Worm (Caenorhabditis elegans) whole organism, young adult: ENCODE measurements around the gene F53B3.6.

Experiments
- B0261.1 ChIP-seq: sonication (generic microtip); optimal IDR thresholded peaks from 2 replicates; lab custom pipeline; 2016; ENCODE audit warnings: mild to moderate bottlenecking, missing genetic modification characterization, moderate library complexity, missing compliant biosample characterization
- F10E7.11 ChIP-seq: sonication (generic microtip); optimal IDR thresholded peaks from 2 replicates; lab custom pipeline; 2017; ENCODE audit warnings: mild to moderate bottlenecking, missing genetic modification characterization, moderate library complexity, missing compliant biosample characterization
- F22D6.2 ChIP-seq: sonication (generic microtip); optimal IDR thresholded peaks from 2 replicates; lab custom pipeline; 2016; ENCODE audit warnings: mild to moderate bottlenecking, missing genetic modification characterization, missing compliant biosample characterization
- F39B2.1 ChIP-seq: fragments of 200-800 bp; sonication (Bioruptor generic); IDR thresholded peaks from 2 replicates; pipeline ENCODE4 v1.3.6; 2022; ENCODE audit warnings: missing genetic modification reagents, missing genetic modification characterization, missing compliant biosample characterization
- F55B11.4 ChIP-seq: sonication (generic microtip); optimal IDR thresholded peaks from 2 replicates; lab custom pipeline; 2016; ENCODE audit warnings: missing compliant biosample characterization, missing genetic modification characterization, borderline replicate concordance; ENCODE audit not compliant: insufficient read depth
- F57A8.1 ChIP-seq: fragments of 200-800 bp; sonication (Bioruptor generic); optimal IDR thresholded peaks from 2 replicates; lab custom pipeline; 2018; ENCODE audit warnings: mild to moderate bottlenecking, missing genetic modification characterization, moderate library complexity, missing compliant biosample characterization
- K12H6.12 ChIP-seq: fragments of 200-800 bp; sonication (Bioruptor generic); optimal IDR thresholded peaks from 2 replicates; lab custom pipeline; 2018; ENCODE audit warnings: mild to moderate bottlenecking, missing genetic modification characterization, missing compliant biosample characterization
- ZK185.1 ChIP-seq: sonication (generic microtip); optimal IDR thresholded peaks from 2 replicates; lab custom pipeline; 2016; ENCODE audit warnings: mild to moderate bottlenecking, missing genetic modification characterization, missing compliant biosample characterization; ENCODE audit not compliant: poor library complexity, severe bottlenecking
- ama-1 ChIP-seq, 3 experiments: fragments of 150-350 bp in 1 of 3; sonication (generic microtip) in 2 of 3; optimal IDR thresholded peaks; 2 replicates each; lab custom pipeline; 2014 to 2018; ENCODE audit warnings: missing biosample characterization in 2 of 3, missing genetic modification characterization in 2 of 3, missing genetic modification reagents in 2 of 3
- aptf-3 ChIP-seq: fragments of 200-800 bp; sonication (Bioruptor generic); IDR thresholded peaks from 2 replicates; pipeline ENCODE4 v1.3.6; 2022; ENCODE audit warnings: missing genetic modification characterization, missing compliant biosample characterization
- ccch-3 ChIP-seq: fragments of 200-800 bp; sonication (Bioruptor generic); optimal IDR thresholded peaks from 2 replicates; lab custom pipeline; 2018; ENCODE audit warnings: mild to moderate bottlenecking, missing genetic modification characterization, missing compliant biosample characterization
- ceh-100 ChIP-seq: fragments of 200-800 bp; sonication (Bioruptor generic); IDR thresholded peaks from 2 replicates; pipeline ENCODE4 v1.3.6; 2022; ENCODE audit warnings: missing genetic modification reagents, missing genetic modification characterization, missing compliant biosample characterization
- dox-1 ChIP-seq: fragments of 200-800 bp; sonication (Bioruptor generic); IDR thresholded peaks from 2 replicates; pipeline ENCODE4 v1.3.6; 2022; ENCODE audit warnings: missing genetic modification reagents, missing genetic modification characterization, missing compliant biosample characterization
- dpl-1 ChIP-seq: fragments of 150-350 bp; optimal IDR thresholded peaks from 2 replicates; lab custom pipeline; 2014; ENCODE audit warnings: missing biosample characterization, missing genetic modification reagents, missing genetic modification characterization
- efl-1 ChIP-seq: fragments of 150-350 bp; optimal IDR thresholded peaks from 2 replicates; lab custom pipeline; 2014; ENCODE audit warnings: missing biosample characterization, missing genetic modification reagents, missing genetic modification characterization
- egl-18 ChIP-seq: fragments of 200-800 bp; sonication (Bioruptor generic); IDR thresholded peaks from 2 replicates; pipeline ENCODE4 v1.3.6; 2022; ENCODE audit warnings: missing genetic modification reagents, missing genetic modification characterization, missing compliant biosample characterization
- him-1 ChIP-seq: sonication (generic microtip); optimal IDR thresholded peaks from 2 replicates; lab custom pipeline; 2016; ENCODE audit warnings: missing genotype, missing genetic modification reagents, missing genetic modification characterization, missing compliant biosample characterization
- hlh-26 ChIP-seq: fragments of 200-800 bp; sonication (Bioruptor generic); conservative IDR thresholded peaks from 2 replicates; pipeline ENCODE4 v1.3.6; 2022; ENCODE audit warnings: missing genetic modification reagents, missing genetic modification characterization, missing compliant biosample characterization
- hmg-1.2 ChIP-seq: fragments of 200-800 bp; sonication (Bioruptor generic); IDR thresholded peaks from 2 replicates; pipeline ENCODE4 v1.3.6; 2022; ENCODE audit warnings: missing genetic modification reagents, missing genetic modification characterization, missing compliant biosample characterization
- hmg-20 ChIP-seq: fragments of 200-800 bp; sonication (Bioruptor generic); IDR thresholded peaks from 2 replicates; pipeline ENCODE4 v1.3.6; 2022; ENCODE audit warnings: missing genetic modification reagents, missing genetic modification characterization, missing compliant biosample characterization
- let-526 ChIP-seq: fragments of 200-800 bp; sonication (Bioruptor generic); IDR thresholded peaks from 2 replicates; pipeline ENCODE4 v1.3.6; 2022; ENCODE audit warnings: missing genetic modification reagents, missing genetic modification characterization, missing compliant biosample characterization
- let-607 ChIP-seq, 2 experiments: fragments of 200-800 bp in 1 of 2; sonication (Bioruptor generic) in 1 of 2; sonication (generic microtip) in 1 of 2; optimal IDR thresholded peaks; 2 replicates each; lab custom pipeline; 2016 to 2018; ENCODE audit warnings: mild to moderate bottlenecking in 2 of 2, missing compliant biosample characterization in 2 of 2, missing genetic modification characterization in 2 of 2, moderate library complexity in 2 of 2, missing genotype in 1 of 2
- lin-35 ChIP-seq, 3 experiments: fragments of 150-350 bp in 2 of 3; sonication (generic microtip) in 1 of 3; optimal IDR thresholded peaks; 2 replicates each; lab custom pipeline; 2014 to 2018; ENCODE audit warnings: missing biosample characterization in 3 of 3, missing genetic modification characterization in 3 of 3, missing genetic modification reagents in 3 of 3
- madf-3 ChIP-seq: fragments of 200-800 bp; sonication (Bioruptor generic); IDR thresholded peaks from 2 replicates; pipeline ENCODE4 v1.3.6; 2022; ENCODE audit warnings: missing genetic modification reagents, missing genetic modification characterization, missing compliant biosample characterization
- madf-6 ChIP-seq: fragments of 200-800 bp; sonication (Bioruptor generic); IDR thresholded peaks from 2 replicates; pipeline ENCODE4 v1.3.6; 2022; ENCODE audit warnings: missing genetic modification reagents, missing genetic modification characterization, missing compliant biosample characterization
- mxl-1 ChIP-seq: sonication (generic microtip); optimal IDR thresholded peaks from 2 replicates; lab custom pipeline; 2016; ENCODE audit warnings: missing genetic modification characterization, missing compliant biosample characterization
- nfya-2 ChIP-seq: fragments of 200-800 bp; sonication (Bioruptor generic); IDR thresholded peaks from 2 replicates; pipeline ENCODE4 v1.3.6; 2022; ENCODE audit warnings: missing genetic modification reagents, missing genetic modification characterization, missing compliant biosample characterization
- nfyb-1 ChIP-seq: fragments of 200-800 bp; sonication (Bioruptor generic); IDR thresholded peaks from 2 replicates; pipeline ENCODE4 v1.3.6; 2022; ENCODE audit warnings: missing genetic modification reagents, missing genetic modification characterization, missing compliant biosample characterization
- nhr-120 ChIP-seq: fragments of 200-800 bp; sonication (Bioruptor generic); IDR thresholded peaks from 2 replicates; pipeline ENCODE4 v1.3.6; 2022; ENCODE audit warnings: missing genetic modification characterization, missing compliant biosample characterization
- repo-1 ChIP-seq: sonication (generic microtip); optimal IDR thresholded peaks from 2 replicates; lab custom pipeline; 2017; ENCODE audit warnings: mild to moderate bottlenecking, missing genetic modification characterization, missing compliant biosample characterization
- sdz-38 ChIP-seq: sonication (generic microtip); optimal IDR thresholded peaks from 2 replicates; lab custom pipeline; 2016; ENCODE audit warnings: missing genotype, missing genetic modification characterization, missing compliant biosample characterization
- snpc-1.1 ChIP-seq: sonication (generic microtip); optimal IDR thresholded peaks from 2 replicates; lab custom pipeline; 2017; ENCODE audit warnings: missing genetic modification characterization, mild to moderate bottlenecking, missing compliant biosample characterization, antibody characterized with exemption, moderate library complexity, missing genotype, missing genetic modification reagents; ENCODE audit not compliant: insufficient read depth
- sptf-2 ChIP-seq: fragments of 200-800 bp; sonication (Bioruptor generic); optimal IDR thresholded peaks from 2 replicates; lab custom pipeline; 2018; ENCODE audit warnings: mild to moderate bottlenecking, missing genetic modification characterization, missing compliant biosample characterization
- tbp1 ChIP-seq: fragments of 200-800 bp; sonication (Bioruptor generic); optimal IDR thresholded peaks from 2 replicates; lab custom pipeline; 2018; ENCODE audit warnings: mild to moderate bottlenecking, missing genetic modification characterization, missing compliant biosample characterization

Gene F53B3.6

ce11 chrX:2852388-2852908 lies 11.6 kb upstream of the F53B3.6 start, which contains the start of gene kin-29 (continued):
- peak; percentile 85 for TF ChIP-seq dox-1 (GFP tag; lab: Robert Waterston, UW)

DNA sequence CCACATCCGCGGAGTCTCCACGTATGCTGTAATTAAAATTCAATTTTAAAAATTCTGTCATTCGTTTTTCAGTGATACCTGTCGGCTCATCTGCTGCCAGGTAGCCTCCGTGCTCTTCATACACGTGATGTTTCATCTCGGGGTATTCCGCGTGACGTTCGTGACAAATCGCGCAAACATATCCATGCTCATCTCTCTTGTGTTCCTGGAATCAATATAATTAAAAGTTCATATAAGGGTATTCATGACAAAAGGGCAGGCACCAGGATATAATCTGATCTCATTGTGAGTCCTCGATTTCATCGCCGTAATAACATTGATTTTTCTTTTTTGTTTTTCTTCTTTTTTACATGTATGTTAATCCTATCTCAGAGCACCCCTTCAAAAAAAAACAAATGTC lies 10.1 kb upstream of the F53B3.6 start:
- TF ChIP-seq nfya-2 (GFP tag; lab: Robert Waterston, UW) (no peak), hmg-1.2 (GFP tag; lab: Robert Waterston, UW) (no peak), lin-35 (GFP tag; optimal IDR thresholded peaks at IDR 0.05; lab: Kevin White, UChicago) (no peak), repo-1 (tag; lab: Kevin White, UChicago) (no peak), aptf-3 (GFP tag; lab: Robert Waterston, UW) (no peak), madf-6 (GFP tag; lab: Robert Waterston, UW) (no peak), K12H6.12 (tag; lab: Kevin White, UChicago) (no peak), snpc-1.1 (tag; lab: Kevin White, UChicago) (no peak), F55B11.4 (tag; lab: Kevin White, UChicago) (no peak), sdz-38 (tag; lab: Kevin White, UChicago) (no peak), egl-18 (GFP tag; lab: Robert Waterston, UW) (no peak), dox-1 (GFP tag; lab: Robert Waterston, UW) (no peak), F39B2.1 (no peak), let-607 (tag; optimal IDR thresholded peaks at IDR 0.05; lab: Kevin White, UChicago) (no peak), F57A8.1 (GFP tag; lab: Kevin White, UChicago) (no peak), ZK185.1 (no peak), efl-1 (GFP tag; lab: Kevin White, UChicago) (no peak), F10E7.11 (no peak), F22D6.2 (tag; lab: Kevin White, UChicago) (no peak)

DNA sequence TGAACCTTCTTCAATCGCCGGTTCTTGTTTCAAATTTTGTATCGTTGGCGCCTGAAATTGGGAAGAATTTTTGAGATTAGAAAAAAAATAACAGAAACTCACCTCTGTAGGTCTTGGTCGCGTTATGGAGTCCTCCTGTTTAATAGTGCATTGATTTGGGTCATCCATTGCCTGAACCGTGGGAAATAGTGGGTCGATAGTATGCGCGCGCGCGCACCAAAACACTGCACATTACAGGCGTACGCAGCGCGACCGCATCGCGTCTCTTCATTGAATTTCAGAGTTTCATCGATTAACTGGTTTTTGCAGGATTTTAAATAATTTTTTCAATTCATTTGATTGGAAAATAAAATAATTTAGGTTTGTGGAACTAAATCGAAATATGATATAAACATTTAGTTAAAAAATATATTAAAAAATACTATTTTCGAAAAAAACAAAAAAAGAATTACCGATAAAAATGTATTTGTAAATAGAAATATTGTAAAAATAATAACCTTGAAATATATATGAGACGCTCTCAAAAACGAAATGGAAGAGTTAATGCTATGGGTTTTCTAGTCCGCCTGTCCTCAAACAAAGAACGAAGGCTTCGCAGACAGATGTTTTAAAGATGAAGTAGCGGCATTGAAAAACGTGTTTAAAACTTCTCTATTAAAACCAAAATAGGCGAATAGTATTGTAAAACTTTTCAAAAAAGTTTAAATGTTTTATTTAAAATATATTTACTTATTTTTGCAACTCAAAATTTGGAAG lies 6.8 kb upstream of the F53B3.6 start, which contains the start of gene tra-4:
Gene tra-4, minus strand, starts transcription at position 534 of the 756 bp plus-strand sequence.
- TF ChIP-seq nfyb-1 (GFP tag; lab: Robert Waterston, UW) (no peak), egl-18 (GFP tag; lab: Robert Waterston, UW) (no peak), madf-3 (0 out of 2 replicates have a peak, but pooled peaks have one; percentile 17), ccch-3 (GFP tag; lab: Kevin White, UChicago) (no peak), nhr-120 (GFP tag; lab: Robert Waterston, UW) (no peak)

- TF ChIP-seq ama-1 (optimal IDR thresholded peaks at IDR 0.05; lab: Kevin White, UChicago) = no peak
- TF ChIP-seq ama-1 (GFP tag; optimal IDR thresholded peaks at IDR 0.05; lab: Kevin White, UChicago) = no peak
- no peak for TF ChIP-seq snpc-1.1 (tag; lab: Kevin White, UChicago)
- no peak for TF ChIP-seq him-1
- TF ChIP-seq hlh-26 = no peak
- TF ChIP-seq mxl-1 (tag; lab: Kevin White, UChicago) = no peak
- TF ChIP-seq let-526 (GFP tag; lab: Robert Waterston, UW) = no peak
- no peak for TF ChIP-seq hmg-20
- TF ChIP-seq madf-6 (GFP tag; lab: Robert Waterston, UW) = no peak
- TF ChIP-seq tbp1 = no peak
- no peak for TF ChIP-seq ceh-100
- no peak for TF ChIP-seq F57A8.1 (GFP tag; lab: Kevin White, UChicago)
- TF ChIP-seq B0261.1 (tag; lab: Kevin White, UChicago) = no peak
- TF ChIP-seq dpl-1 (GFP tag; lab: Kevin White, UChicago) = no peak
- TF ChIP-seq sptf-2 (GFP tag; lab: Kevin White, UChicago) = no peak
- no peak for TF ChIP-seq F10E7.11
Measured at ce11 chrX:2858380-2858779, 5.6 kb upstream of the F53B3.6 start.
